Fruit fly (Drosophila melanogaster) whole organism, embryonic: ENCODE data around the gene D12.

ENCODE experiments used
- Bteb2 ChIP-seq: fragments of 200-800 bp; sonication (Bioruptor generic); optimal IDR thresholded peaks from 2 replicates; lab custom pipeline; 2016; ENCODE audit warnings: missing biosample characterization, missing genetic modification characterization
- CG7357 ChIP-seq: fragments of 200-800 bp; sonication (Bioruptor generic); IDR thresholded peaks from 3 replicates; pipeline ENCODE4 v1.3.6; 2022; ENCODE audit warnings: missing biosample characterization, missing genetic modification characterization
- Doc2 ChIP-seq: fragments of 200-800 bp; sonication (Bioruptor generic); IDR thresholded peaks from 2 replicates; pipeline ENCODE4 v1.3.6; 2022; ENCODE audit warnings: missing biosample characterization, missing genetic modification characterization
- Fer3 ChIP-seq: fragments of 200-800 bp; sonication (Bioruptor generic); optimal IDR thresholded peaks from 2 replicates; lab custom pipeline; 2018; ENCODE audit warnings: missing biosample characterization, mild to moderate bottlenecking, missing genetic modification characterization, moderate library complexity
- GATAe ChIP-seq: fragments of 200-800 bp; sonication (Bioruptor generic); conservative IDR thresholded peaks from 2 replicates; pipeline ENCODE4 v1.3.6; 2022; ENCODE audit warnings: missing biosample characterization, missing genetic modification characterization
- mam ChIP-seq: fragments of 200-800 bp; sonication (Bioruptor generic); optimal IDR thresholded peaks from 3 replicates; lab custom pipeline; 2016; ENCODE audit warnings: missing biosample characterization, missing genetic modification characterization
- pho ChIP-seq: fragments of 200-800 bp; sonication (Bioruptor generic); optimal IDR thresholded peaks from 2 replicates; lab custom pipeline; 2016; ENCODE audit warnings: missing biosample characterization, missing genetic modification characterization
- slbo ChIP-seq: fragments of 200-800 bp; sonication (Bioruptor generic); IDR thresholded peaks from 2 replicates; pipeline ENCODE4 v1.3.6; 2022; ENCODE audit warnings: missing biosample characterization, missing genetic modification characterization

dm6 chr2L:8485562-8485961, 48.4 kb upstream of the D12 start:
- no peak for TF ChIP-seq GATAe (GFP tag; lab: Robert Waterston, UW)
- no peak for TF ChIP-seq mam (GFP tag; lab: Kevin White, UChicago)
- no peak for TF ChIP-seq CG7357 (GFP tag; lab: Robert Waterston, UW)
- TF ChIP-seq Bteb2 (GFP tag; lab: Kevin White, UChicago): no peak
- TF ChIP-seq Doc2 (GFP tag; lab: Robert Waterston, UW): no peak
- TF ChIP-seq Fer3 (tag; lab: Kevin White, UChicago): no peak
- no peak for TF ChIP-seq pho (GFP tag; lab: Kevin White, UChicago)
- TF ChIP-seq slbo: no peak
